Worm (Caenorhabditis elegans): ENCODE measurements around the gene K11D9.3.
A peak's percentile ranks its signal among the peaks of the same experiment; 100 is the strongest.

ce11 chrIII:10820592-10821242 is 18.7 kb upstream of the K11D9.3 start:
- TF ChIP-seq lir-3 (tag; optimal IDR thresholded peaks at IDR 0.05) (no peak), skn-1 (tag; optimal IDR thresholded peaks at IDR 0.05) (no peak), fos-1 (tag; optimal IDR thresholded peaks at IDR 0.05) (no peak), nhr-28 (tag; optimal IDR thresholded peaks at IDR 0.05) (peak; percentile 62), mep-1 (tag; optimal IDR thresholded peaks at IDR 0.05) (no peak), nhr-76 (tag; optimal IDR thresholded peaks at IDR 0.05) (no peak), dmd-8 (GFP tag; IDR thresholded peaks at IDR 0.05) (no peak), egl-27 (tag; optimal IDR thresholded peaks at IDR 0.05) (no peak), mdt-29 (GFP tag; IDR thresholded peaks at IDR 0.05) (no peak), snpc-4 (tag; optimal IDR thresholded peaks at IDR 0.05) (no peak), nhr-10 (tag; optimal IDR thresholded peaks at IDR 0.05) (no peak), zip-11 (GFP tag; IDR thresholded peaks at IDR 0.05) (no peak), lin-1 (GFP tag; IDR thresholded peaks at IDR 0.05) (no peak)

Measured in whole organism, L4 larva.